Worm (Caenorhabditis elegans) whole organism, L1 larva: ENCODE data around the gene ZC443.3.

ENCODE experiments used
- Y116A8C.19 ChIP-seq: sonication (generic microtip); optimal IDR thresholded peaks from 2 replicates; lab custom pipeline; 2016; ENCODE audit warnings: missing compliant biosample characterization, missing genetic modification characterization, borderline replicate concordance
- alr-1 ChIP-seq: fragments of 200-800 bp; sonication (Bioruptor generic); optimal IDR thresholded peaks from 2 replicates; lab custom pipeline; 2018; ENCODE audit warnings: borderline replicate concordance, mild to moderate bottlenecking, missing genetic modification characterization, missing compliant biosample characterization
- aly-2 ChIP-seq: fragments of 150-350 bp; optimal IDR thresholded peaks from 2 replicates; lab custom pipeline; 2014; ENCODE audit warnings: missing biosample characterization, missing genetic modification characterization
- ces-1 ChIP-seq: fragments of 150-350 bp; optimal IDR thresholded peaks from 2 replicates; lab custom pipeline; 2014; ENCODE audit warnings: missing biosample characterization, missing genetic modification reagents, missing genetic modification characterization
- efl-1 ChIP-seq, 4 experiments: fragments of 150-350 bp; optimal IDR thresholded peaks in 3 of 4; peaks in 1 of 4; 1 replicate in 1 of 4; 2 replicates in 3 of 4; lab custom pipeline; 2014; ENCODE audit warnings: missing biosample characterization in 2 of 4, missing genetic modification characterization in 2 of 4, missing genetic modification reagents in 2 of 4
- egl-27 ChIP-seq, 2 experiments: fragments of 150-350 bp in 1 of 2; sonication (generic microtip); optimal IDR thresholded peaks; 3 replicates each; lab custom pipeline; 2017 to 2018; ENCODE audit warnings: missing biosample characterization in 2 of 2, missing genetic modification characterization in 2 of 2, missing genetic modification reagents in 2 of 2
- elt-2 ChIP-seq: sonication (generic microtip); optimal IDR thresholded peaks from 2 replicates; lab custom pipeline; 2016; ENCODE audit warnings: missing genetic modification characterization, mild to moderate bottlenecking, inconsistent platforms, missing compliant biosample characterization, missing genetic modification reagents
- fkh-10 ChIP-seq: sonication (generic microtip); optimal IDR thresholded peaks from 2 replicates; lab custom pipeline; 2017; ENCODE audit warnings: missing biosample characterization, missing genetic modification reagents, missing genetic modification characterization
- fkh-8 ChIP-seq: sonication (generic microtip); optimal IDR thresholded peaks from 2 replicates; lab custom pipeline; 2016; ENCODE audit warnings: mild to moderate bottlenecking, missing genetic modification characterization, missing compliant biosample characterization
- fos-1 ChIP-seq: fragments of 150-350 bp; optimal IDR thresholded peaks from 2 replicates; lab custom pipeline; 2014; ENCODE audit warnings: missing biosample characterization, missing genetic modification characterization
- grh-1 ChIP-seq: fragments of 200-800 bp; sonication (Bioruptor generic); IDR thresholded peaks from 2 replicates; pipeline ENCODE4 v1.3.6; 2022; ENCODE audit warnings: missing genetic modification reagents, missing genetic modification characterization, missing compliant biosample characterization
- hlh-4 ChIP-seq: sonication (generic microtip); optimal IDR thresholded peaks from 2 replicates; lab custom pipeline; 2016; ENCODE audit warnings: mild to moderate bottlenecking, missing genetic modification characterization, missing compliant biosample characterization
- jun-1 ChIP-seq: fragments of 150-350 bp; optimal IDR thresholded peaks from 2 replicates; lab custom pipeline; 2014; ENCODE audit warnings: missing biosample characterization, missing genetic modification reagents, missing genetic modification characterization
- lin-13 ChIP-seq: fragments of 150-350 bp; optimal IDR thresholded peaks from 2 replicates; lab custom pipeline; 2014; ENCODE audit warnings: missing biosample characterization, missing genetic modification reagents, missing genetic modification characterization
- mab-9 ChIP-seq: fragments of 200-800 bp; sonication (Bioruptor generic); IDR thresholded peaks from 2 replicates; pipeline ENCODE4 v1.3.6; 2022; ENCODE audit warnings: missing genetic modification reagents, missing genetic modification characterization, missing compliant biosample characterization
- mdl-1 ChIP-seq, 2 experiments: fragments of 150-350 bp; optimal IDR thresholded peaks; 2 replicates each; lab custom pipeline; 2014 to 2017; ENCODE audit warnings: missing biosample characterization in 2 of 2, missing genetic modification characterization in 2 of 2, inconsistent platforms in 1 of 2
- mef-2 ChIP-seq: fragments of 150-350 bp; optimal IDR thresholded peaks from 2 replicates; lab custom pipeline; 2014; ENCODE audit warnings: missing biosample characterization, missing genetic modification characterization
- nhr-20 ChIP-seq: sonication (generic microtip); optimal IDR thresholded peaks from 2 replicates; lab custom pipeline; 2016; ENCODE audit warnings: mild to moderate bottlenecking, missing genetic modification characterization, missing compliant biosample characterization
- nhr-85 ChIP-seq: sonication (generic microtip); peaks from one replicate; lab custom pipeline; 2016; ENCODE audit warnings: missing genetic modification characterization, inconsistent platforms, missing compliant biosample characterization
- pax-3 ChIP-seq: fragments of 200-800 bp; sonication (Bioruptor generic); optimal IDR thresholded peaks from 2 replicates; lab custom pipeline; 2018; ENCODE audit warnings: mild to moderate bottlenecking, missing genetic modification characterization, moderate library complexity, missing compliant biosample characterization
- pqm-1 ChIP-seq: sonication (generic microtip); optimal IDR thresholded peaks from 3 replicates; lab custom pipeline; 2017; ENCODE audit warnings: missing biosample characterization, missing genetic modification characterization
- skn-1 ChIP-seq: fragments of 150-350 bp; optimal IDR thresholded peaks from 2 replicates; lab custom pipeline; 2014; ENCODE audit warnings: missing biosample characterization, missing genetic modification characterization
- snu-23 ChIP-seq: sonication (generic microtip); optimal IDR thresholded peaks from 2 replicates; lab custom pipeline; 2016; ENCODE audit warnings: missing genetic modification characterization, missing compliant biosample characterization
- sox-4 ChIP-seq: sonication (generic microtip); optimal IDR thresholded peaks from 2 replicates; lab custom pipeline; 2016; ENCODE audit warnings: missing genetic modification characterization, missing compliant biosample characterization
- unc-30 ChIP-seq: sonication (generic microtip); optimal IDR thresholded peaks from 2 replicates; lab custom pipeline; 2017; ENCODE audit warnings: missing biosample characterization, missing genetic modification characterization
- vab-15 ChIP-seq: sonication (generic microtip); optimal IDR thresholded peaks from 2 replicates; lab custom pipeline; 2017; ENCODE audit warnings: missing genotype, mild to moderate bottlenecking, missing genetic modification characterization, missing compliant biosample characterization
- ztf-11 ChIP-seq, 2 experiments: sonication (generic microtip); optimal IDR thresholded peaks; 2 replicates each; lab custom pipeline; 2016 to 2017; ENCODE audit warnings: missing genetic modification characterization in 2 of 2, missing biosample characterization in 1 of 2, missing compliant biosample characterization in 1 of 2

ZC443.3 gene

DNA sequence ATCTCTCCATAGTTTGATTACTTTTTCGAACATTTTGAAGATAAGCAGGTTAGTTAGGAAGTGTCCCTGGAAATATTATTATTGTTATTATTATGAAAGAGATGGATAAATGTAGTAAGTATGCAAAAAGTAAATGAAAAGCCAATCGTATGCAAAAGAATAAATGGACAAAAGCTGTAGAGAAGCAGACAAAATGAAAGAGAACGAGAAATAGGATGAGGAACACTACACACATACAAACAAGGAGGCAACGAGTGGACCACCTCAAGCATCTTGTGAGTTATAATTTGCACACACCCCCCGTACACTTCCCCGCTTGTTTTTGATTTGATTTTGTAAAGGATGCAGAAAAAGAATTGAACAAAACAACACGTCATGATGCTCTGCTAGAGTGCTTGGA is 2.8 kb downstream of the ZC443.3 start, which contains the start of gene ZC443.2:
Gene ZC443.2 (minus strand): TSS at position 67 of the 400 bp plus-strand sequence.
- TF ChIP-seq pax-3 (tag; lab: Kevin White, UChicago) = no peak
- no peak for TF ChIP-seq snu-23 (GFP tag; lab: Kevin White, UChicago)
- TF ChIP-seq mab-9 (GFP tag; lab: Robert Waterston, UW) = no peak

DNA sequence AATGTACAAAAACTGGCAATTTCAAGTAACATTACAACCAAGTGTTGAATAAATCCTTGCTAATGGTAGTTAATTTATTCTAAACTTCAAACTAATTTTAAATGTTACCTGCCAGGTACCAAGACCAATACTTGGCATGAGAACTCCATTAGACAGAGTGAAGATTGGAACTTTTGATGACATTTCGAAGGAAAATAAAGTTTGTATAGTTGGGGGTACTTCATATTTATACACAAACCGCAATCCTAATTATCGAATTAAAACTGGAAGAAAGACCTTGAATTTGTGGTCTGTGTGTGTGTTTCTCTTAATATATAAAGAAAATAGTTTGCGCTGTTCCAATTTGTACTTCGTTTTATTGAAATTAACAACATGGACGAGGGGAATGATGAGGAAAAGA is 4.0 kb downstream of the ZC443.3 start, which contains the start of gene ZC443.1:
Gene ZC443.1 (minus strand): TSS at position 205 of the 400 bp plus-strand sequence.
- TF ChIP-seq alr-1 (no peak), ces-1 (GFP tag; lab: Kevin White, UChicago) (no peak), nhr-85 (tag; lab: Kevin White, UChicago) (peak; percentile 65), efl-1 (optimal IDR thresholded peaks at IDR 0.05; lab: Kevin White, UChicago) (no peak), efl-1 (GFP tag; optimal IDR thresholded peaks at IDR 0.05 in 1 of 2; lab: Kevin White, UChicago) (peak in 1 of 2 experiments; percentile 54)

DNA sequence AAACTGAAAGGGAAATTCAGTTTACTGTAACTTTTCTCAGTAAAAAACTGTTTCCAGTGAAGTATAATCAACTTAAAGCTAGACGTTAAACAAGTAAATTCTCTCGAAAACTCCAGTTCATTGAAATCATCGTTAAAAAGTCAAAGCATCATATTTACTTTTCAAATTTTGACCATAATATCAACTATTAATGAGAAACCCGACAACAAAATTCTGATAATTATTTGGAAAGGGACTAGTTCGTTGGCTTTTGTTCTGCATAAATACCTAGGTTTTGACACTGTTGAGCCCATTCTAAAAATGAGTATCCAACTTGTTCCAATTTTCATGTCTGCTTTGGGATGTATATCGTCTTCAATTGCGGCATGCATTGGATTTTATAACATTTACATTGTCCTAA is 7.7 kb downstream of the ZC443.3 start, which contains the start of gene ZC443.7:
Gene ZC443.7 (plus strand): TSS at position 301 of the 400 bp plus-strand sequence.
- TF ChIP-seq Y116A8C.19 (tag; lab: Kevin White, UChicago) = no peak
- TF ChIP-seq egl-27 (tag; optimal IDR thresholded peaks at IDR 0.05; lab: Kevin White, UChicago) = no peak
- TF ChIP-seq fos-1 (tag; lab: Kevin White, UChicago) = no peak

DNA sequence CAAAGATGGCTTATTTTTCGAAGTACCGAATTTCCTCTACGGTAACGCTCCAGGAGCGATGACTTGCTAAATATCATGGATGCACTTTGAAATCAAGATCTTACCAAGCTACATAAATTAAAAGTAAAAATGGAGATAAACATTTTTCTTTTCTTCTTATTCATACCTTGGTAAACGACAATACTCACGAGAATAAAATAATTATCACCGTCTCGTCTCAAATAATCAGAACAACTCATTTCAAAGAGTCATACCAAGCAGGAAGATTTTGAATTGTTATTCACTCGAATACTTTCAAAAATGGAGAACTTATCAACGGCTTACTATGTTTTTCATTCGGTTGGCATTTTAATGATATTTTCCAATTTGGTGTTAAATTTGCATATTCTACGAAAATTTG is 10.6 kb downstream of the ZC443.3 start, which contains the start of gene srbc-45:
Gene srbc-45 (plus strand): TSS at position 301 of the 400 bp plus-strand sequence.
- TF ChIP-seq lin-13 (GFP tag; lab: Kevin White, UChicago) (no peak), fkh-10 (no peak), ztf-11 (tag; optimal IDR thresholded peaks at IDR 0.05; lab: Kevin White, UChicago) (no peak), skn-1 (tag; lab: Kevin White, UChicago) (no peak), snu-23 (GFP tag; lab: Kevin White, UChicago) (no peak), Y116A8C.19 (tag; lab: Kevin White, UChicago) (no peak), sox-4 (tag; lab: Kevin White, UChicago) (no peak), pqm-1 (tag; lab: Kevin White, UChicago) (no peak), nhr-20 (tag; lab: Kevin White, UChicago) (no peak), mab-9 (GFP tag; lab: Robert Waterston, UW) (no peak), efl-1 (optimal IDR thresholded peaks at IDR 0.05; lab: Kevin White, UChicago) (no peak), efl-1 (GFP tag; optimal IDR thresholded peaks at IDR 0.05 in 1 of 2; lab: Kevin White, UChicago) (no peak), unc-30 (tag; lab: Kevin White, UChicago) (no peak), mef-2 (no peak)

DNA sequence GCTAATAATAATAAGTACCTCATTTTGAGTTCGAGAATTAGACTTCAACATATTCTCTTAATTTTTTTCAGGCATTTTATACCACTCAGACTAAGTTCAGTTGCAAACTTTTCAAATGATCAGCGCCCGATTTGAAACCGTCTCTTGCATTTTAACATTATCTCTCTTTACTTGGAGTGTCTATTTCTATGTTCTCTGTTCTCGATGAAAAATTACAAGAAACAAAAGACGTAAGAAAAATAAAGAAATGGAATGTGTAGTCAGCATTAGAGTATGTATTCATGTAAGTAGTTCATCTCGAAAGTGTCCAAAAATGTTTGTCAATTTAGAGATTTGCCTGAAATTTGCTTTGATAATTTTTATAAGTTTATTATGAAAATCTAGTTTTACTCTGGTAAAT is 13.8 kb downstream of the ZC443.3 start, which contains the start of gene ugt-3:
Gene ugt-3 (minus strand): TSS at position 101 of the 400 bp plus-strand sequence.
- TF ChIP-seq fkh-8 (no peak), jun-1 (tag; lab: Kevin White, UChicago) (no peak), vab-15 (tag; lab: Kevin White, UChicago) (no peak), aly-2 (tag; lab: Kevin White, UChicago) (no peak), mdl-1 (tag; optimal IDR thresholded peaks at IDR 0.05; lab: Kevin White, UChicago) (no peak)

DNA sequence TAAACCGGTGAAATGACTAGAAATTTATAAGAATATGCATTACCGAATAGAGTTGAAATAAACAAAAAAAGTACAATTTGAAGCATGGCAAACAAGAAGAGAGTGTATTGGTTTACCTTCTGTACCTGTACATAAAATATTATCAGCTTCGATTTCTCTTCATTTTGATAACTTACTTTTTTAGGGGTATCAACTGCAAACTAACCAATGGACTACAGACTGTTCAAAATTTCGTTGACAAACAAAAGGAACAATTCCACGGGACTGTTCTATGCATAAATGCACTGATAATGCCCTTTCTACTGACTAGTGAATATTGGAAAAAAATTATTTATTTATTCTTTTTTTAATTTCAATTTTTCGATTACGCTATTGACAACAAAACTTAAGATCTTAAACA is 15.9 kb downstream of the ZC443.3 start, which contains the start of gene ugt-6:
Gene ugt-6 (minus strand): TSS at position 233 of the 400 bp plus-strand sequence.
- TF ChIP-seq grh-1 (GFP tag; lab: Robert Waterston, UW) = no peak

DNA sequence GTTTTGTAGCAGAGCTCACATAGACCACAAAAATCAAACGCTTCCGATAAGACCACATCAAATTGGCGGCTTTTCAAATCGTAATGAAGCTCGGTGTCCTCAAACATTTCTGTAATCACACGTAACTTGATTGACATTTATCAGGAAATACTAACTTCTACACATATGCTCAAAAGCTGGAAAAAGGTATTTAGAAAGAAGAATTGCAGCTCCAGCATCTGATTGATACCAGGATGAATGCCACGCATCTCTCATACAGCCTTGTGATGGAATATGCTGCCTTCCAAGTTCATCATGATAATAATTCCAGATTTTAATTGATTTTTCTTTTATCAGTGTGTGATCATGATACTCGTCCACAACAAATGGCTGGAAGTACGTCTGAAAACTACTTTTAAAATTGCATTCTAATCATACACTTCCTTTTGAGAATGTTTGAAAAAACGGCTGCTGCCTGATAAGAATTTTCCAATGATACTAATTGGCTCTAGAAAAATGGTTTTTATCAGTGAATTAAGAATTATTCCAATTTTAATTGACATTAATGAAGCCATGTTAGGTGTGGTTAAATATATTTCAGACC is 16.9 kb downstream of the ZC443.3 start:
- TF ChIP-seq hlh-4 (tag; lab: Kevin White, UChicago) (no peak), elt-2 (tag; lab: Kevin White, UChicago) (peak; percentile 66)
